Worm (Caenorhabditis elegans) whole organism, L4/young adult: Measurements from ENCODE around the gene bus-17.

Experiments
- W03F9.2 ChIP-seq: fragments of 150-350 bp; optimal IDR thresholded peaks from 2 replicates; lab custom pipeline; 2014; ENCODE audit warnings: missing biosample characterization, missing genetic modification characterization
- dao-5 ChIP-seq: sonication (generic microtip); optimal IDR thresholded peaks from 2 replicates; lab custom pipeline; 2016; ENCODE audit warnings: missing genotype, missing genetic modification characterization, moderate library complexity, missing compliant biosample characterization
- him-1 ChIP-seq: sonication (generic microtip); optimal IDR thresholded peaks from 2 replicates; lab custom pipeline; 2016; ENCODE audit warnings: missing genotype, missing genetic modification reagents, missing genetic modification characterization, missing compliant biosample characterization

Gene bus-17

ce11 chrX:15772674-15773073 lies 6.5 kb upstream of the bus-17 start, which contains the start of gene Y7A5A.2:
Gene Y7A5A.2 (minus strand): TSS chrX:15772735.
- TF ChIP-seq him-1 (tag; lab: Kevin White, UChicago) (no peak), W03F9.2 (tag; lab: Kevin White, UChicago) (no peak), dao-5 (no peak)

- TF ChIP-seq dao-5 (no peak), W03F9.2 (tag; lab: Kevin White, UChicago) (no peak)
These were observed 5.3 kb upstream of the bus-17 start, which contains the start of gene Y7A5A.1 for ce11 chrX:15771411-15771810. Gene Y7A5A.1 (minus strand): TSS chrX:15771493.

ce11 chrX:15770787-15771186 lies 4.6 kb upstream of the bus-17 start:
- TF ChIP-seq him-1 (tag; lab: Kevin White, UChicago) = no peak

ce11 chrX:15769895-15770559 lies 3.9 kb upstream of the bus-17 start:
- TF ChIP-seq W03F9.2 (tag; lab: Kevin White, UChicago) (no peak), dao-5 (no peak), him-1 (tag; lab: Kevin White, UChicago) (no peak)

ce11 chrX:15768532-15768931 lies 2.4 kb upstream of the bus-17 start:
- TF ChIP-seq W03F9.2 (tag; lab: Kevin White, UChicago) = no peak

- TF ChIP-seq dao-5 (no peak), him-1 (tag; lab: Kevin White, UChicago) (no peak), W03F9.2 (tag; lab: Kevin White, UChicago) (no peak)
These were observed 707 bp upstream of the bus-17 start for ce11 chrX:15766861-15767260.

ce11 chrX:15759222-15759621 lies 6.9 kb downstream of the bus-17 start:
- TF ChIP-seq dao-5 = no peak
- TF ChIP-seq him-1 (tag; lab: Kevin White, UChicago) = no peak
- TF ChIP-seq W03F9.2 (tag; lab: Kevin White, UChicago) = no peak

- TF ChIP-seq dao-5 (no peak), W03F9.2 (tag; lab: Kevin White, UChicago) (no peak), him-1 (tag; lab: Kevin White, UChicago) (no peak)
These were observed 9.0 kb downstream of the bus-17 start, which contains the start of gene wrt-4 for ce11 chrX:15757169-15757568. Gene wrt-4 (minus strand): TSS chrX:15757269.

ce11 chrX:15751245-15751644 lies 14.9 kb downstream of the bus-17 start:
- TF ChIP-seq dao-5 (no peak), him-1 (tag; lab: Kevin White, UChicago) (no peak), W03F9.2 (tag; lab: Kevin White, UChicago) (no peak)

- TF ChIP-seq W03F9.2 (tag; lab: Kevin White, UChicago) (no peak), dao-5 (no peak), him-1 (tag; lab: Kevin White, UChicago) (no peak)
These were observed 18.3 kb downstream of the bus-17 start for ce11 chrX:15747814-15748213.

- no peak for TF ChIP-seq him-1 (tag; lab: Kevin White, UChicago)
- no peak for TF ChIP-seq W03F9.2 (tag; lab: Kevin White, UChicago)
- TF ChIP-seq dao-5 = no peak
These were observed 19.4 kb downstream of the bus-17 start, which contains the start of gene srxa-9 for ce11 chrX:15746705-15747104. Gene srxa-9 (plus strand): TSS chrX:15747005.

ce11 chrX:15742310-15742709 lies 23.8 kb downstream of the bus-17 start, which contains the start of gene nhr-255:
Gene nhr-255 (plus strand): TSS chrX:15742610.
- TF ChIP-seq dao-5 (no peak), him-1 (tag; lab: Kevin White, UChicago) (no peak), W03F9.2 (tag; lab: Kevin White, UChicago) (no peak)

- no peak for TF ChIP-seq W03F9.2 (tag; lab: Kevin White, UChicago)
- TF ChIP-seq dao-5 = peak; percentile 20
- TF ChIP-seq him-1 (tag; lab: Kevin White, UChicago) = peak; percentile 75
These were observed 24.3 kb downstream of the bus-17 start for ce11 chrX:15741852-15742251.

ce11 chrX:15740526-15740925 lies 25.6 kb downstream of the bus-17 start, which contains the start of gene srg-64:
Gene srg-64 (minus strand): TSS chrX:15740626.
- TF ChIP-seq dao-5 (no peak), him-1 (tag; lab: Kevin White, UChicago) (no peak), W03F9.2 (tag; lab: Kevin White, UChicago) (no peak)

- TF ChIP-seq him-1 (tag; lab: Kevin White, UChicago) = no peak
- TF ChIP-seq W03F9.2 (tag; lab: Kevin White, UChicago) = no peak
- no peak for TF ChIP-seq dao-5
These were observed 29.7 kb downstream of the bus-17 start for ce11 chrX:15736419-15736818.
